Worm (Caenorhabditis elegans) whole organism, L4/young adult: Measurements from ENCODE around the gene Y60C6A.3.
"Not testable (repeated sequence)": the region's sequence is repeated elsewhere in the genome, so short reads cannot be mapped to it uniquely, and the experiment has no call there.

Source experiments
- W03F9.2 ChIP-seq: fragments of 150-350 bp; optimal IDR thresholded peaks from 2 replicates; lab custom pipeline; 2014; ENCODE audit warnings: missing biosample characterization, missing genetic modification characterization
- dao-5 ChIP-seq: sonication (generic microtip); optimal IDR thresholded peaks from 2 replicates; lab custom pipeline; 2016; ENCODE audit warnings: missing genotype, missing genetic modification characterization, moderate library complexity, missing compliant biosample characterization
- him-1 ChIP-seq: sonication (generic microtip); optimal IDR thresholded peaks from 2 replicates; lab custom pipeline; 2016; ENCODE audit warnings: missing genotype, missing genetic modification reagents, missing genetic modification characterization, missing compliant biosample characterization

The Y60C6A.3 gene

DNA sequence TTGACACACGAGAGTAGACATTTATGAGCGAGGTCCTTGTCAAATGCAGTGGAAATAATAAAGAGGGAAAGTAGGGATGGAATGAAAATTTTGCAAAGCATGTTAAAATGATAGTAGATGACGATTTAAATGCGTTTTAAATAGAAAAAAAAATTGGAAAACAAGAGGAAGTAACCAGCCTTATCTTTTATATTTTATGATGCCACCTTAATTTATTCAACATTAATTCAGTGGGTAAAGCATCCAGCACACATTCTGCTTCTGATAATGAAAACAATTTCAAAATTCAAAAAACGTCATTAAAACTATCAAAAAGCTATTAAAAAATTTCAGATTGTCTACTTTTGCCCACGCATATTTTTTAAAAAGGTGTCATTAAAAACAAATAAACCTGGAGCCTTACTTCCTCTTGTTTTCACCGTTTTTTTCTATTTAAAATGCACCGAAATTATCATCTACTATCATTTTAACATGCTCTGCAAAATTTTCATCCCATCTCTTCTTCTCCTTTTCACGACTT lies at the start of gene Y60C6A.3, which contains the start of gene Y60C6A.2:
Y60C6A.3 (plus strand) TSS at position 470 of the 520 bp plus-strand sequence.
Y60C6A.2 (minus strand) TSS at position 101 of the 520 bp plus-strand sequence.
- no peak for TF ChIP-seq dao-5 (tag; lab: Kevin White, UChicago)
- TF ChIP-seq him-1 (tag; lab: Kevin White, UChicago), result no peak
- no peak for TF ChIP-seq W03F9.2

DNA sequence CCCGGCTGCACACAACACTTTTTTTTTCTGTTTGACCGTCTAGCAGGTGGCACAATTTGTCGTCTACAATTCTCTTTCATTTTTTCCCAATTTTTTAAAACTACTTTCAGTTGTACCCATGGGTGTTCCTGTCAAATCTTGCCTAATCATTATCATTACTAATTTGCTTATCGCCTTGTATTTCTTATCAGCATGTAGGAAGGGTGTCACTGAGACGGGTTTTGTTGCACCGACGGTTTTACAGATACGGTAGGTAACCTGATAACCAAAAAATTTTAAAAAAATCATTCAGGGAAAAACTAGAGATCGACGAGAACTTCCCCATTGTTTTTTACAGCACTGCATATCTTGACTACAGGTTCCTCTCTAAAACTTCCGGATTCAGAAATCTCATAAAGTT lies 47.9 kb upstream of the Y60C6A.3 start, which contains the start of gene F39G3.2:
F39G3.2 (plus strand) TSS at position 105 of the 400 bp plus-strand sequence.
- no peak for TF ChIP-seq dao-5 (tag; lab: Kevin White, UChicago)
- TF ChIP-seq him-1 (tag; lab: Kevin White, UChicago), result no peak
- no peak for TF ChIP-seq W03F9.2

DNA sequence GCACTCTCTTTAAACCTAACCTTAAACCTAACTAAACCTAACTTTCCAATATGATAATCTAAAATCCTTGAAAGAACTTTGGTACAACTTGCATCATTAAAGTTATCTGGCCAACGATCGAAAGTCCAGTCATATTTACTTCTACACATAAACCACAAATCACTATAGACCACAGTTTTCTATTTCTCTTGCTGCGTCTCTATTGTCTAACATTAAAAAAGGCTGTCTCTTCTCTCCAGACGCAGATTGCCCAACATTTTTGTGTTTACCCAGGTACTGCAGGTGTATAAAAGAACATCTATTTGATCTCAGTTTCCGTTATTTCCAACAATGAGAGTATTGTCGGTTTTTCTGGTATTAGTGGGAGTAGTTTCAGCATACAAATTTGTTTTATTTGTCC lies 43.4 kb upstream of the Y60C6A.3 start, which contains the start of gene ugt-61:
ugt-61 (plus strand) TSS at position 233 of the 400 bp plus-strand sequence.
- TF ChIP-seq W03F9.2 (no peak), dao-5 (tag; lab: Kevin White, UChicago) (no peak), him-1 (tag; lab: Kevin White, UChicago) (no peak)

DNA sequence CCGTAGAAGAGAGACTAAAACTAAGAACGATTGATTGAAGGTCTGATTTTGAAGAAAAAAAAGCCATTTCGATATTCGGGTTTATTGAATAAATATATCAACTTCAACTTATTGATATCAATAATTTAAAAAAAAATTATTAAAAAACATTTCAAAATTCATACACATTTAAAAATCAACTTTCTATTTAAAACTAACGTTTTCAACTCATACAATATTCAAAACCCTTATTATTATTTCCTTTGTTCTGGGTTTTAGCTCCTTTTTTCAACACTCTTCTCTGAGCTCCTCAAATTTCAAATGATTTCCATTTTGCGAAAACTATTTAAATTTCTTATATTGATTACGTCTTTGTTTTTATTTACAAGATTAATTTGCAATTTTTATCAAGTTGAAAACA lies 40.3 kb upstream of the Y60C6A.3 start, which contains the start of gene C18G1.7:
C18G1.7 (plus strand) TSS at position 301 of the 400 bp plus-strand sequence.
- TF ChIP-seq dao-5 (tag; lab: Kevin White, UChicago), result no peak

DNA sequence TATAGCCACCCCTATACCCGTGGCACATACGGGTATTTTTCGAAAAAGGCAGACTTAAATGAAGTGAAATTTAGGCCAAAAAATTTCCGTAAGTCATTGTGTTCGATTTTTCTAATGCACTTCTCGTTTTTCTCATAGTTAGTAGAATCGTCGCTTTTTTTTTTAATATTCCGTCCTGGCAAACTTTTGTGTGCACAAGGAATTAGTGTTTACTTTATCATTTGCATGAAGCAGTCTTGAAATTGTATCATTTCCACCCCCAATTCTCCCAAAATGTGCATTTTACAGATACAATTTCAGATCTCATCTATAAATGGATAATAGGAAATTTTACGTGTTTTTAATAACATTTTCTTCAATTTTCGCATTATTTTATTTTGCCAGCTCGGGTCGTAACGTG lies 35.3 kb upstream of the Y60C6A.3 start, which contains the start of gene C18G1.6:
C18G1.6 (plus strand) TSS at position 301 of the 400 bp plus-strand sequence.
- TF ChIP-seq W03F9.2, result no peak
- no peak for TF ChIP-seq dao-5 (tag; lab: Kevin White, UChicago)
- TF ChIP-seq him-1 (tag; lab: Kevin White, UChicago), result no peak

DNA sequence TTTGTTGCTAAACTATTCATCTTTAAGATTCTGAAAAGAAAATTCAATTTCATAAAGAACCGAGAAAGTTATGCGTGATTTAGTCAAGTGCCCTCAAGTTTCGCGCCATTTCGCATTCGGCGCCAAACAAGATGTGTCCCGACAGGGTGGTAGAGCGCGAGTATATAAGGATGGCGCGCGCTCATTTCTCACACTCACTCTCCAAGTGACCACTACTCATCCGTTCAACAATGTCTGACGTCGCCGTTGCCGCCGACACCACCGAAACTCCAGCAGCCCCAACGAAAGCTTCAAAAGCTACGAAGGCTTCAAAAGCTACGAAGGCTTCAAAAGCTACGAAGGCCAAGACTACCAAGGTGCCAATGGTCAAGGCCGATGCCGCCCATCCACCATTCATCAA lies 31.5 kb upstream of the Y60C6A.3 start, which contains the start of gene hil-4:
hil-4 (plus strand) TSS at position 191 of the 400 bp plus-strand sequence.
- no peak for TF ChIP-seq him-1 (tag; lab: Kevin White, UChicago)

DNA sequence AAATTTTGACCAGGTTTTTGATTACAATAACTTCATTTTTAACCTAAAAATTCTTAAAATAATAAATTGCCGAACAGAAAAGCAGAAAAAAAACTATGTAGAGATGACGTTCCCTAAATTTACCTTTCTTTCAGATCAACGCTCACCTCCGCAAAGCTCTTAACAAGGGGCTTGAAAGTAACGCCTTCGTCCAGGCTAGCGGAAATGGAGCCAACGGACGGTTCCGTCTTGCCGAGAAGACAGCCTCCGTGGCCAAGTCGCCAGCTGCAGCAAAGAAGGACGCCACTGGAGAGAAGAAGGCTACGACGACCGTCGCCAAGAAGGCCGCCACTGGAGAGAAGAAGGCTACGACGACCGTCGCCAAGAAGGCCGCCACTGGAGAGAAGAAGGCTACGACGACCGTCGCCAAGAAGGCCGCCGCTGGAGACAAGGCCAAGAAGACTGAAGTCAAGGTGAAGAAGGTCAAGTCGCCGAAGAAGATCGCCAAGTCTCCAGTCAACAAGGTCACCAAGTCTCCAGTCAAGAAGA lies 30.9 kb upstream of the Y60C6A.3 start:
- no peak for TF ChIP-seq W03F9.2
- TF ChIP-seq dao-5 (tag; lab: Kevin White, UChicago), result no peak
- no peak for TF ChIP-seq him-1 (tag; lab: Kevin White, UChicago)

DNA sequence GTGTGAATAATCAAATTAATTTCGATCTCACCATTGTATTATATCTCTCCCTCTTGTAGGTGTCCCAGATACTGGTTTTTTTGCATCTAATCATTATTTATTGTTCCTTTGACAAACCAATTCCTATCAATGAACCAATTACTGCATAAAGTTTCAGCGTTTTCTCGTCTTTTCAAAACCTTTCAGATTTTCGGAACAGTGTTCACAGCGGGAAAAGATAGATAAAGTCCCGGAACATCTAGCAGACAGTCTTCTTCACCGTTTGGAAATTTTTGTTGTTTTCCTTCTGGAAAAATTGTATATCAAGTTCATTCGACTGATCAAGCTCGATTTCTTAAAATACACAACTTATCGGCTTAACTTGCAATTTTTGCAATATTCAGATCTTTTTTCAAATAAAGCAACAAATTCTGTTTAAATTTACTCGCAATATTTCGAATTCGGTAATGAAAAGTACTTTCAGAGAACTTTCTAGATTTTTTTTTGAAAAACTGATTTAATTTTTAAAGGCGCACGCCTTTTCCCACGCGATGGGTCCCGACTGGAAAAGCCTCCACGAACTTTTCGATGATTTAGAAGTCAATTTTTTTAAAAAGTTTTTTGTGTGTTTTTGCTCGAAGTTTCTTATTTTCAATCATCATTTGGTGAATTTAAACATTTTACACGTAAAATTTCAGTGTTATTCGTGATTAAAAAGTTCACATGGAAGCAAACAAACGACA lies 30.1 kb upstream of the Y60C6A.3 start, which contains the start of gene pgl-3:
pgl-3 (plus strand) TSS at position 672 of the 722 bp plus-strand sequence.
- TF ChIP-seq W03F9.2 (no peak), dao-5 (tag; lab: Kevin White, UChicago) (no peak)

DNA sequence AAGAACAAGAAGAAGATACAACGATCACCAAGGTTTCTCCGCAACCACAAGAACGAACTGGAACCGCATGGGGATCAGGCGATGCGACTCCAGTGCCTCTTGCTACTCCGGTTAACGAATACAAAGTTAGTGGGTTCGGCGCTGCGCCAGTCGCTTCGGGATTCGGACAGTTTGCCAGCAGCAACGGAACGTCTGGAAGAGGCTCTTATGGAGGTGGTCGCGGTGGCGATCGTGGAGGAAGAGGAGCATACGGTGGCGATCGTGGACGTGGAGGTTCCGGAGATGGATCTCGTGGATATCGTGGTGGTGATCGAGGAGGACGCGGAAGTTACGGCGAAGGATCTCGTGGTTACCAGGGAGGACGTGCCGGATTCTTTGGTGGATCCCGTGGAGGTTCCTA lies 27.6 kb upstream of the Y60C6A.3 start:
- no peak for TF ChIP-seq W03F9.2
- no peak for TF ChIP-seq him-1 (tag; lab: Kevin White, UChicago)
- no peak for TF ChIP-seq dao-5 (tag; lab: Kevin White, UChicago)

DNA sequence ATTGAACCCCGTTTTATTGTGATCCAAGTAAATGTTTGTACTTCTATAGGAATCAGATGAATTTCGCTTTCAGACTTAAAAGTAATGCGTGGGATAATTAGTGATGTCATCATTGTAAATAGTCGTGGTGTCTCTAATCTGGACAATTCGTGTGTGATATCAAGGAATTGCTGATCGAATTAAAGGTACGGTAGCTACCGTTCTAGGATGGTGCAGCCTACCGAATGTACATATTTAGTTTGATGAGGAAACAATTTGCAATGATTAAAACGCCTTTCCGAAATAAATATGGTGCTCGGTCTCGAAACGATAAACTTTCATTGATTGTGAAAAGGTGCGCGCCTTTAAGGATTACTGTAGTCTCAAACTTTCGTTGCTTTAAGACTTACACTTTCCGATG lies 27.1 kb upstream of the Y60C6A.3 start:
- no peak for TF ChIP-seq him-1 (tag; lab: Kevin White, UChicago)
- TF ChIP-seq dao-5 (tag; lab: Kevin White, UChicago), result no peak
- no peak for TF ChIP-seq W03F9.2

DNA sequence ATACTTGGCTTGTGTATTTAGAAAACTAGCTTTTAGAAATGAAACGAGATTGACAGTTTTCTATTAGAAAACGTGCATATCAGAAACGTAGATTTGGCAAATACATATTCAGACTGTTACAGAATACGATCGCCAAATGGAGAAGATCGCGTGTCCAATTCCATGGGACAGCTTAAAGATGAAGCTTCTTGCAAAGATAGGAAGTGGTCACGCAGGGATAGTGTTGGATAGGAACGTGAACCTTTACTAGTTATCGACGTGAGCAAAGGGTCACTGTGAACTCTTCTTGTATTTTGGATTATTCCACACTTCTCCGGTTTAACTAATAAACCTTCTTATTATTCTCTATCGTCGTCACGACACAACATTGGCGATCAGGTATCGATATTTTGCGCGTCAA lies 24.9 kb upstream of the Y60C6A.3 start, which contains the start of gene bgnt-1.4:
bgnt-1.4 (plus strand) TSS at position 301 of the 400 bp plus-strand sequence.
- not testable (repeated sequence) for TF ChIP-seq W03F9.2; dao-5 (tag; lab: Kevin White, UChicago); him-1 (tag; lab: Kevin White, UChicago)

DNA sequence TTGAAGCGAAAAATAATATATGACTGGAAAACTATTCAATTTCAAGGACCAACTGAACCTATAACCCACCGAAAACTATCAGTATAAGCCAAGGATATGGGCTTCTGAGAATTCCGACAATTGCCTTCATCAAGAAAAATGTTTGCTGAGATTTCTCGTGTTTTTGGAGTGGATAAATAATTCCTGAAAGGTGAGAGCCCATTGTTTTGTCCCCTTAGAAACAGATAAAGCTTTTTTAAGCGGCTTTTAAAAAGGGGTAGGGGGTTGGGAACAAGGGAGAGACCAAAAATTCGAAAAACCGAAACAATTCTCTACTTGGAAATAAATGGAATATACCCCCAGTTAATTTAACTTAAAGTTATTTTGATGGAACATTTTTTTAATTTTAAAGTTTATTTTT lies 19.1 kb upstream of the Y60C6A.3 start, which contains the start of gene C18G1.8:
C18G1.8 (minus strand) TSS at position 101 of the 400 bp plus-strand sequence.
- TF ChIP-seq W03F9.2 (no peak), dao-5 (tag; lab: Kevin White, UChicago) (no peak), him-1 (tag; lab: Kevin White, UChicago) (no peak)

DNA sequence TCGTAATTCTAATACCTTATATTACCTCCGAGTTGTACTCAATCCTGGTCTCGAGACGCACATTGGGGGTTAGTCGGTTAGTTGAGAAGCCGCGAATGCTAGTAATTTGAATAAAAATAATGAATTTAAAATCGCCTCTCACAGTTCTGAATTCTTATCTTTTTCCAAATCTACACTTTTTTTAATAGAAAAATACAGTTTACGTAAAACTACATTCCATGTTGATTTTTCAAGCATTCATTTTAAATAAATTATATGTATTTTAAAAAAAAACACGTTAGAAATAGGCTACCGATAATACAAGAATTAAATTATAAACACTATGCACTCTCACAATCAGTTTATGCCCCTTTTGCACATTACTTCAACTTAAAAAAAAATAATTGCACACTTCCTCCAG lies 16.0 kb upstream of the Y60C6A.3 start, which contains the start of gene C18G1.9:
C18G1.9 (minus strand) TSS at position 101 of the 400 bp plus-strand sequence.
- TF ChIP-seq dao-5 (tag; lab: Kevin White, UChicago) (no peak), W03F9.2 (no peak), him-1 (tag; lab: Kevin White, UChicago) (no peak)
